Worm (Caenorhabditis elegans) whole organism, early embryonic: ENCODE data around the gene ZC190.5.

ENCODE experiments used
- B0310.2 ChIP-seq: sonication (generic microtip); optimal IDR thresholded peaks from 2 replicates; lab custom pipeline; 2016; ENCODE audit warnings: mild to moderate bottlenecking, missing genetic modification characterization, missing compliant biosample characterization
- F13C5.2 ChIP-seq: sonication (generic microtip); optimal IDR thresholded peaks from 2 replicates; lab custom pipeline; 2017; ENCODE audit warnings: mild to moderate bottlenecking, missing genetic modification characterization, inconsistent platforms, missing compliant biosample characterization
- aly-1 ChIP-seq: sonication (generic microtip); optimal IDR thresholded peaks from 2 replicates; lab custom pipeline; 2016; ENCODE audit warnings: missing genetic modification characterization, missing compliant biosample characterization
- ama-1 ChIP-seq: fragments of 150-350 bp; optimal IDR thresholded peaks from 2 replicates; lab custom pipeline; 2014
- ceh-13 ChIP-seq: fragments of 200-800 bp; sonication (Bioruptor generic); optimal IDR thresholded peaks from 2 replicates; lab custom pipeline; 2018; ENCODE audit warnings: mild to moderate bottlenecking, missing genetic modification characterization, missing compliant biosample characterization
- ceh-36 ChIP-seq: sonication (generic microtip); optimal IDR thresholded peaks from 2 replicates; lab custom pipeline; 2016; ENCODE audit warnings: missing genetic modification characterization, inconsistent platforms, missing compliant biosample characterization
- ets-7 ChIP-seq: sonication (generic microtip); optimal IDR thresholded peaks from 2 replicates; lab custom pipeline; 2016; ENCODE audit warnings: missing genotype, missing genetic modification characterization, missing compliant biosample characterization
- flt-1 ChIP-seq: fragments of 200-800 bp; sonication (Bioruptor generic); IDR thresholded peaks from 2 replicates; pipeline ENCODE4 v1.3.6; 2022; ENCODE audit warnings: missing genetic modification characterization, missing compliant biosample characterization
- hmbx-1 ChIP-seq: sonication (generic microtip); optimal IDR thresholded peaks from 2 replicates; lab custom pipeline; 2016; ENCODE audit warnings: mild to moderate bottlenecking, missing genetic modification characterization, missing compliant biosample characterization
- hmg-4 ChIP-seq: fragments of 200-800 bp; sonication (Bioruptor generic); optimal IDR thresholded peaks from 2 replicates; lab custom pipeline; 2018; ENCODE audit warnings: mild to moderate bottlenecking, missing genetic modification characterization, missing compliant biosample characterization
- hnd-1 ChIP-seq: sonication (generic microtip); optimal IDR thresholded peaks from 2 replicates; lab custom pipeline; 2016; ENCODE audit warnings: missing genetic modification characterization, missing compliant biosample characterization
- pes-1 ChIP-seq: fragments of 200-800 bp; sonication (Bioruptor generic); IDR thresholded peaks from 2 replicates; pipeline ENCODE4 v1.3.6; 2022; ENCODE audit warnings: missing genetic modification reagents, missing genetic modification characterization, missing compliant biosample characterization
- scrt-1 ChIP-seq: fragments of 200-800 bp; sonication (Bioruptor generic); IDR thresholded peaks from 2 replicates; pipeline ENCODE4 v1.3.6; 2022; ENCODE audit warnings: missing genetic modification characterization, missing compliant biosample characterization
- sea-1 ChIP-seq: fragments of 200-800 bp; sonication (Bioruptor generic); conservative IDR thresholded peaks from 2 replicates; pipeline ENCODE4 v1.3.6; 2022; ENCODE audit warnings: missing genetic modification characterization, missing compliant biosample characterization
- tbx-11 ChIP-seq: fragments of 200-800 bp; sonication (Bioruptor generic); IDR thresholded peaks from 2 replicates; pipeline ENCODE4 v1.3.6; 2022; ENCODE audit warnings: missing genetic modification characterization, missing compliant biosample characterization
- tbx-37 ChIP-seq: fragments of 200-800 bp; sonication (Bioruptor generic); conservative IDR thresholded peaks from 2 replicates; pipeline ENCODE4 v1.3.6; 2022; ENCODE audit warnings: missing genetic modification reagents, missing genetic modification characterization, missing compliant biosample characterization
- tra-4 ChIP-seq: sonication (generic microtip); optimal IDR thresholded peaks from 2 replicates; lab custom pipeline; 2017; ENCODE audit warnings: missing genetic modification characterization, missing compliant biosample characterization

ZC190.5 gene

DNA sequence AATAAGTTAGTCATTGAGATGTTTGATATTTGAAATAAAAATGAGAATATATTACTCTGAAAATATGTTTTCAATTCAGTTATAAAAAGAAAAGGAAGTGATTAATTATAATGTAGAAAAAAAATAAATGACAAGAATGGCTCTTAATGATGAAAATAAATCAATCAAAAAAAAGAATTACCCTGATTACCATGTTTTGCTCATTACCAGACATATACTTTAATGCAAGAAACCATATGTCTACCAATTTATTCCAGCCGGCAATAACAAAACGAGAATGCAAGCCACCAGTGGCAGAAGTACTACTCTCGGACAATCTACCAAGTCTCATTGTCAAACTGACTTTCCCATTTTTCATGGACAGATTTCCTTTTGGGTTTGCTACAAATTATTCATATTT is 10.4 kb upstream of the ZC190.5 start:
- no peak for TF ChIP-seq scrt-1 (GFP tag; lab: Robert Waterston, UW)
- TF ChIP-seq ets-7 (tag; lab: Kevin White, UChicago) = no peak
- no peak for TF ChIP-seq ceh-36 (tag; lab: Kevin White, UChicago)
- no peak for TF ChIP-seq hnd-1 (tag; lab: Kevin White, UChicago)
- no peak for TF ChIP-seq tbx-37 (GFP tag; lab: Robert Waterston, UW)
- no peak for TF ChIP-seq ceh-13 (GFP tag; lab: Kevin White, UChicago)
- no peak for TF ChIP-seq hmbx-1 (tag; lab: Kevin White, UChicago)
- TF ChIP-seq tra-4 (tag; lab: Kevin White, UChicago) = no peak
- no peak for TF ChIP-seq pes-1 (GFP tag; lab: Robert Waterston, UW)
- no peak for TF ChIP-seq aly-1
- TF ChIP-seq ama-1 = no peak

DNA sequence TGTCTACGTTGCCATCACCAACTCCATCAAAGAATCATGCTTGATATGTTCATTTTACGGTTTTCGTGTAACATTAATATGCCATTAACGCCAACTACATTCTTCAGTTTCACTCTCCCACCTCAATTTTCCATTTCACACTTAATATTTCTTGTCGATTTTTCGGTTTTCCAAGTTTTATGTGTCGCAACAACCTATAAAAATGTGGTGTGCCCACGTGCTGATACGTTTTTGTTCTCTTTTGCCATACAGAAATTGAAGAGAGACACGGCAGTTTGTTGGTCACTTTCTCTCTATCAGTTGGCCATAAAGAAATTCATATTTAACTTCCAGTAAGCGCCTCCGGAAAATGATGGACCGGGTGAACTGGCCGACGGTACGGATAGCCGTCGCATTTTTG is 9.3 kb upstream of the ZC190.5 start, which contains the start of gene cln-3.3:
Gene cln-3.3, plus strand, starts transcription at position 334 of the 400 bp plus-strand sequence.
- TF ChIP-seq tra-4 (tag; lab: Kevin White, UChicago) (no peak), pes-1 (GFP tag; lab: Robert Waterston, UW) (no peak), hmbx-1 (tag; lab: Kevin White, UChicago) (no peak), ceh-36 (tag; lab: Kevin White, UChicago) (no peak), flt-1 (GFP tag; lab: Robert Waterston, UW) (no peak), tbx-37 (GFP tag; lab: Robert Waterston, UW) (no peak), ama-1 (no peak), F13C5.2 (no peak), aly-1 (no peak)

DNA sequence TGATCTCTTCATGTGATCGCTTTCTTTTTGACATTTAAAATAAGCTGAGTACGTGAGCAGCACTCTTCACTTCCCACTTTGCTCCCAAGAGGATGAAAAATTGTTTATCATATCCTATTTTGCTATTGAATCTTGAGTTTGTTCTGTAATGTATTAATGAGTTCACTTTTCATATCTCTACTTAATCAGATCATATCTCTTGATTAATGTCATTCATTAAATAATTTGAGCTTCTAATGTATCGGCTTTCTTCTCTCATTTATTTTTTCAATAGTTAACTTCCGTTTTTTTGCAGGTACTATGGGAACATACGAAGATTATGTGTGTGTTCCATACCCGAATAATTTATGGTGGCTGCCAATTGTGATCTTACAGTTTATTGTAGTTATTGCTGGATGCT is 7.7 kb upstream of the ZC190.5 start, which contains the start of gene ZC190.2:
Gene ZC190.2, plus strand, starts transcription at position 301 of the 400 bp plus-strand sequence.
- no peak for TF ChIP-seq hmbx-1 (tag; lab: Kevin White, UChicago)
- TF ChIP-seq tbx-11 (GFP tag; lab: Robert Waterston, UW) = no peak
- no peak for TF ChIP-seq F13C5.2
- TF ChIP-seq flt-1 (GFP tag; lab: Robert Waterston, UW) = no peak
- TF ChIP-seq sea-1 = no peak
- TF ChIP-seq ceh-13 (GFP tag; lab: Kevin White, UChicago) = no peak
- TF ChIP-seq tbx-37 (GFP tag; lab: Robert Waterston, UW) = no peak
- TF ChIP-seq scrt-1 (GFP tag; lab: Robert Waterston, UW) = no peak
- no peak for TF ChIP-seq tra-4 (tag; lab: Kevin White, UChicago)
- no peak for TF ChIP-seq aly-1

DNA sequence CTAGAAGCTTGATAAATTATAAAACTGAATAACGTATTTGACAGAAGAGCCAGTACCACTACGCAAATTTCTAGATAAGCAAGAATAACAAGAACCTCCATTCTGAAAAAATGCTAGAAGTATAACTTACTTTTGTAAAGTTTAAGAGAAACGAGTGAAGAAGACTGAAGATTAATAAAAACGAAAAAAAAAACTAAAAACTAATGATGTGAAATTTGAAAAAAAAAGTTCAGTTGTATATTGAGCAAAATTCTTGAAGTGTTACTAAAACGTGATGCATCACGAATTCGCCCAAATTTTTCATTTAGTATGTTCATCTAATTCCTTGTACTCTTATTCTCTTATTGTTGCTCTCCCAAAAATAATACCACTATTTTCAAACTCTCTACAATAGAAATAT is 3.8 kb upstream of the ZC190.5 start, which contains the start of gene ZC190.6:
Gene ZC190.6, minus strand, starts transcription at position 101 of the 400 bp plus-strand sequence.
- TF ChIP-seq flt-1 (GFP tag; lab: Robert Waterston, UW) = no peak
- TF ChIP-seq F13C5.2 = no peak
- no peak for TF ChIP-seq hnd-1 (tag; lab: Kevin White, UChicago)
- no peak for TF ChIP-seq tbx-37 (GFP tag; lab: Robert Waterston, UW)
- TF ChIP-seq B0310.2 (tag; lab: Kevin White, UChicago) = no peak
- no peak for TF ChIP-seq tbx-11 (GFP tag; lab: Robert Waterston, UW)
- no peak for TF ChIP-seq ceh-13 (GFP tag; lab: Kevin White, UChicago)
- TF ChIP-seq pes-1 (GFP tag; lab: Robert Waterston, UW) = no peak
- no peak for TF ChIP-seq ama-1
- no peak for TF ChIP-seq aly-1
- no peak for TF ChIP-seq ceh-36 (tag; lab: Kevin White, UChicago)

DNA sequence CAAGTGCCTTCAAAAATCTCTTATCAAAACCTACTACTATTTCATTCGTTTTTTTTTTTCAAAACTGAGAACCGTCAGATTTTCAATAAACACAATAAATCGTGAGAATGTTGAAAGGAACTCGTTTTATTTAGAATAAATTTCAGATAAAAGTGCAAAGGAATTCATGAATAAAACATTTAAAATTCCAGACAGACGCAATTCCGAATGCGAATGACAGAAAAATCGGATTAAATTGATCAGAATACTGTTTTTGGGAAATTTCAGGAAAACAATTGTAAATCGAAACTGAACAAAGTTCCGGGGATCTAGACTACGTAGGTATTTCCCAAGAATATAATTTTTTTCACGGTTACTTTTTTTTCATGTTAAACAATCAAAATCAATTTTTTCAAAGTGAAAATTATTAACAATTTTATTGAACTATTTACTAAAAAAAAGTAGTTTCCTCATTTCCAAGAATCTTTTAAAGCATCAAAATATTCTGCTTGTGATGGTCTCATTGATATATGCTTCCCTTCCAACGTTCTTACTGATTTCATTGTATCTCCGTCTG is 1.8 kb downstream of the ZC190.5 start:
- TF ChIP-seq aly-1 (no peak), hmbx-1 (tag; lab: Kevin White, UChicago) (no peak), tbx-37 (GFP tag; lab: Robert Waterston, UW) (no peak), ama-1 (no peak), pes-1 (GFP tag; lab: Robert Waterston, UW) (no peak), ceh-13 (GFP tag; lab: Kevin White, UChicago) (no peak), hnd-1 (tag; lab: Kevin White, UChicago) (no peak), flt-1 (GFP tag; lab: Robert Waterston, UW) (no peak), ets-7 (tag; lab: Kevin White, UChicago) (no peak), sea-1 (no peak), B0310.2 (tag; lab: Kevin White, UChicago) (no peak), hmg-4 (GFP tag; lab: Kevin White, UChicago) (no peak)

DNA sequence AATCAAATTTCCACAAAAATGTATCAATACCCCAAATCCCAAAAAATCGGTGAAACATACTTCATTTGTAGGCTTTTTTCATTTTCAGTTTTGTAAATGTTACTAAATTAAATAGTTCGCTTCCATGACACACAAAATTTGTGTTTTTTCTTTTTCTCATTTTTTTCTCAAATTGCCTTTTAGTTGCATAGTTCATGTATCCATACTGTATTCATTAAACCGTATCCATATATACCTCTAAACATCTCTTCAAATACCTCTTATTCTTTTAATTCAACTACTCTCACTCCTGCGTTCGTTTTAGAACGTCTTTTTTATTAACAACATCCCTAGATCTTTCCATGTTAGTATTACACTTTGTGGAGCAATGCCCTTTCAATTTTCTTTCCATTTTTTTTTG is 2.6 kb downstream of the ZC190.5 start:
- no peak for TF ChIP-seq ceh-36 (tag; lab: Kevin White, UChicago)

DNA sequence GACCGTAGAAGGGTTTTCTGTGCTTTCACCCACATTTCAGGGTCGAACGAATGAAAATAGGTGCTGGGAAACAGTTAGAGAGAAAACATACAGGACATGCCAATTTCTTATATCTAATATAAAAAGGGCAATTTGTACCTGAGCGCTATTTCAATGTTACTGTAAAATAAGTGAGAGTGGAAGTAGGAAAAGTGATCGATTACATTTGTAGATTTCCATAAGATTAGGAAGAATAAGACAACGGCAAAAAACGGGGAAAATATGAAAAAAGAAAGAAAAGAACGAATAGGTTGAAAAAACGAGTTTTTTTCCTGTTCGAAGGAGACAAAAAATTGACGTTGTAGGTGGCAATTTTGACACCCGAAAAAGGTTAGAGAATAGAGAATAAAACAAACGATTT is 5.2 kb downstream of the ZC190.5 start:
- no peak for TF ChIP-seq ceh-13 (GFP tag; lab: Kevin White, UChicago)
- no peak for TF ChIP-seq F13C5.2
- TF ChIP-seq pes-1 (GFP tag; lab: Robert Waterston, UW) = no peak
- TF ChIP-seq tbx-37 (GFP tag; lab: Robert Waterston, UW) = no peak
- no peak for TF ChIP-seq scrt-1 (GFP tag; lab: Robert Waterston, UW)
- no peak for TF ChIP-seq flt-1 (GFP tag; lab: Robert Waterston, UW)
- TF ChIP-seq tbx-11 (GFP tag; lab: Robert Waterston, UW) = no peak
